Worm (Caenorhabditis elegans) whole organism, young adult: ENCODE data around the gene nas-25.

Experiments used
- B0035.1 ChIP-seq: sonication (generic microtip); optimal IDR thresholded peaks from 2 replicates; lab custom pipeline; 2016; ENCODE audit warnings: missing genetic modification characterization, mild to moderate bottlenecking, missing compliant biosample characterization, missing genotype, missing genetic modification reagents
- B0336.3 ChIP-seq: fragments of 200-800 bp; sonication (Bioruptor generic); IDR thresholded peaks from 2 replicates; pipeline ENCODE4 v1.3.6; 2022; ENCODE audit warnings: missing genetic modification characterization, missing compliant biosample characterization
- C17E4.6 ChIP-seq: fragments of 200-800 bp; sonication (Bioruptor generic); IDR thresholded peaks from 2 replicates; pipeline ENCODE4 v1.3.6; 2022; ENCODE audit warnings: missing genetic modification reagents, missing genetic modification characterization, missing compliant biosample characterization
- D2030.7 ChIP-seq: fragments of 200-800 bp; sonication (Bioruptor generic); IDR thresholded peaks from 2 replicates; pipeline ENCODE4 v1.3.6; 2022; ENCODE audit warnings: missing genetic modification reagents, missing genetic modification characterization, missing compliant biosample characterization
- F39B2.1 ChIP-seq: fragments of 200-800 bp; sonication (Bioruptor generic); IDR thresholded peaks from 2 replicates; pipeline ENCODE4 v1.3.6; 2022; ENCODE audit warnings: missing genetic modification reagents, missing genetic modification characterization, missing compliant biosample characterization
- F52B5.7 ChIP-seq: sonication (generic microtip); optimal IDR thresholded peaks from 2 replicates; lab custom pipeline; 2016; ENCODE audit warnings: mild to moderate bottlenecking, missing genetic modification characterization, missing compliant biosample characterization
- K11D2.4 ChIP-seq: fragments of 200-800 bp; sonication (Bioruptor generic); IDR thresholded peaks from 2 replicates; pipeline ENCODE4 v1.3.6; 2022; ENCODE audit warnings: missing genetic modification reagents, missing genetic modification characterization, missing compliant biosample characterization
- T26A5.8 ChIP-seq: sonication (generic microtip); optimal IDR thresholded peaks from 2 replicates; lab custom pipeline; 2016; ENCODE audit warnings: missing genetic modification characterization, missing compliant biosample characterization
- Y53F4B.3 ChIP-seq: fragments of 200-800 bp; sonication (Bioruptor generic); IDR thresholded peaks from 2 replicates; pipeline ENCODE4 v1.3.6; 2022; ENCODE audit warnings: missing genetic modification reagents, missing genetic modification characterization, missing compliant biosample characterization
- Y53G8AR.9 ChIP-seq: fragments of 200-800 bp; sonication (Bioruptor generic); conservative IDR thresholded peaks from 2 replicates; pipeline ENCODE4 v1.3.6; 2022; ENCODE audit warnings: missing genetic modification reagents, missing genetic modification characterization, missing compliant biosample characterization
- akir-1 ChIP-seq: fragments of 200-800 bp; sonication (Bioruptor generic); optimal IDR thresholded peaks from 2 replicates; lab custom pipeline; 2018; ENCODE audit warnings: mild to moderate bottlenecking, missing genetic modification characterization, moderate library complexity, missing compliant biosample characterization
- ama-1 ChIP-seq, 3 experiments: fragments of 150-350 bp in 1 of 3; sonication (generic microtip) in 2 of 3; optimal IDR thresholded peaks; 2 replicates each; lab custom pipeline; 2014 to 2018; ENCODE audit warnings: missing biosample characterization in 2 of 3, missing genetic modification characterization in 2 of 3, missing genetic modification reagents in 2 of 3
- aptf-2 ChIP-seq: fragments of 200-800 bp; sonication (Bioruptor generic); conservative IDR thresholded peaks from 2 replicates; pipeline ENCODE4 v1.3.6; 2022; ENCODE audit warnings: missing genetic modification reagents, missing genetic modification characterization, missing compliant biosample characterization
- bed-2 ChIP-seq: fragments of 200-800 bp; sonication (Bioruptor generic); IDR thresholded peaks from 2 replicates; pipeline ENCODE4 v1.3.6; 2022; ENCODE audit warnings: missing genetic modification reagents, missing genetic modification characterization, missing compliant biosample characterization
- ccch-3 ChIP-seq: fragments of 200-800 bp; sonication (Bioruptor generic); optimal IDR thresholded peaks from 2 replicates; lab custom pipeline; 2018; ENCODE audit warnings: mild to moderate bottlenecking, missing genetic modification characterization, missing compliant biosample characterization
- cebp-1 ChIP-seq, 2 experiments: fragments of 200-800 bp in 1 of 2; sonication (Bioruptor generic) in 1 of 2; sonication (generic microtip) in 1 of 2; IDR thresholded peaks in 1 of 2; optimal IDR thresholded peaks in 1 of 2; 2 replicates each; pipeline versions ENCODE4 v1.3.6 to Lab custom; 2017 to 2022; ENCODE audit warnings: missing compliant biosample characterization in 2 of 2, missing genetic modification characterization in 2 of 2, mild to moderate bottlenecking in 1 of 2, missing genetic modification reagents in 1 of 2, moderate library complexity in 1 of 2
- ceh-27 ChIP-seq: fragments of 200-800 bp; sonication (Bioruptor generic); optimal IDR thresholded peaks from 2 replicates; lab custom pipeline; 2018; ENCODE audit warnings: mild to moderate bottlenecking, missing genetic modification characterization, moderate library complexity, missing compliant biosample characterization
- ceh-58 ChIP-seq: fragments of 200-800 bp; sonication (Bioruptor generic); IDR thresholded peaks from 2 replicates; pipeline ENCODE4 v1.3.6; 2022; ENCODE audit warnings: missing genetic modification characterization, missing compliant biosample characterization
- ceh-91 ChIP-seq: fragments of 200-800 bp; sonication (Bioruptor generic); IDR thresholded peaks from 2 replicates; pipeline ENCODE4 v1.3.6; 2022; ENCODE audit warnings: missing genetic modification reagents, missing genetic modification characterization, missing compliant biosample characterization
- chd-7 ChIP-seq: sonication (generic microtip); optimal IDR thresholded peaks from 2 replicates; lab custom pipeline; 2016; ENCODE audit warnings: mild to moderate bottlenecking, missing genetic modification characterization, moderate library complexity, missing compliant biosample characterization
- dox-1 ChIP-seq: fragments of 200-800 bp; sonication (Bioruptor generic); IDR thresholded peaks from 2 replicates; pipeline ENCODE4 v1.3.6; 2022; ENCODE audit warnings: missing genetic modification reagents, missing genetic modification characterization, missing compliant biosample characterization
- dpff-1 ChIP-seq: sonication (generic microtip); optimal IDR thresholded peaks from 2 replicates; lab custom pipeline; 2017; ENCODE audit warnings: mild to moderate bottlenecking, missing genetic modification characterization, missing compliant biosample characterization
- efl-1 ChIP-seq: fragments of 150-350 bp; optimal IDR thresholded peaks from 2 replicates; lab custom pipeline; 2014; ENCODE audit warnings: missing biosample characterization, missing genetic modification reagents, missing genetic modification characterization
- egrh-3 ChIP-seq: fragments of 200-800 bp; sonication (Bioruptor generic); IDR thresholded peaks from 2 replicates; pipeline ENCODE4 v1.3.6; 2022; ENCODE audit warnings: missing genetic modification reagents, missing genetic modification characterization, missing compliant biosample characterization
- gei-17 ChIP-seq: fragments of 200-800 bp; sonication (Bioruptor generic); optimal IDR thresholded peaks from 2 replicates; lab custom pipeline; 2018; ENCODE audit warnings: mild to moderate bottlenecking, missing genetic modification characterization, missing compliant biosample characterization
- him-1 ChIP-seq: sonication (generic microtip); optimal IDR thresholded peaks from 2 replicates; lab custom pipeline; 2016; ENCODE audit warnings: missing genotype, missing genetic modification reagents, missing genetic modification characterization, missing compliant biosample characterization
- hmg-1.2 ChIP-seq: fragments of 200-800 bp; sonication (Bioruptor generic); IDR thresholded peaks from 2 replicates; pipeline ENCODE4 v1.3.6; 2022; ENCODE audit warnings: missing genetic modification reagents, missing genetic modification characterization, missing compliant biosample characterization
- hsf-1 ChIP-seq: fragments of 200-800 bp; sonication (Bioruptor generic); IDR thresholded peaks from 2 replicates; pipeline ENCODE4 v1.3.6; 2022; ENCODE audit warnings: missing genetic modification reagents, missing genetic modification characterization, missing compliant biosample characterization
- lag-1 ChIP-seq: fragments of 200-800 bp; sonication (Bioruptor generic); IDR thresholded peaks from 2 replicates; pipeline ENCODE4 v1.3.6; 2022; ENCODE audit warnings: missing genetic modification reagents, missing genetic modification characterization, missing compliant biosample characterization
- let-607 ChIP-seq, 2 experiments: fragments of 200-800 bp in 1 of 2; sonication (Bioruptor generic) in 1 of 2; sonication (generic microtip) in 1 of 2; optimal IDR thresholded peaks; 2 replicates each; lab custom pipeline; 2016 to 2018; ENCODE audit warnings: mild to moderate bottlenecking in 2 of 2, missing compliant biosample characterization in 2 of 2, missing genetic modification characterization in 2 of 2, moderate library complexity in 2 of 2, missing genotype in 1 of 2
- lin-35 ChIP-seq, 3 experiments: fragments of 150-350 bp in 2 of 3; sonication (generic microtip) in 1 of 3; optimal IDR thresholded peaks; 2 replicates each; lab custom pipeline; 2014 to 2018; ENCODE audit warnings: missing biosample characterization in 3 of 3, missing genetic modification characterization in 3 of 3, missing genetic modification reagents in 3 of 3
- lsl-1 ChIP-seq: fragments of 200-800 bp; sonication (Bioruptor generic); optimal IDR thresholded peaks from 2 replicates; lab custom pipeline; 2018; ENCODE audit warnings: mild to moderate bottlenecking, missing genetic modification characterization, moderate library complexity, missing compliant biosample characterization
- madf-10 ChIP-seq: sonication (generic microtip); optimal IDR thresholded peaks from 2 replicates; lab custom pipeline; 2016; ENCODE audit warnings: mild to moderate bottlenecking, missing genetic modification characterization, missing compliant biosample characterization
- madf-8 ChIP-seq: fragments of 200-800 bp; sonication (Bioruptor generic); conservative IDR thresholded peaks from 2 replicates; pipeline ENCODE4 v1.3.6; 2022; ENCODE audit warnings: missing genetic modification reagents, missing genetic modification characterization, missing compliant biosample characterization
- mxl-1 ChIP-seq: sonication (generic microtip); optimal IDR thresholded peaks from 2 replicates; lab custom pipeline; 2016; ENCODE audit warnings: missing genetic modification characterization, missing compliant biosample characterization
- nhr-179 ChIP-seq: sonication (generic microtip); optimal IDR thresholded peaks from 2 replicates; lab custom pipeline; 2016; ENCODE audit warnings: mild to moderate bottlenecking, missing genetic modification characterization, missing compliant biosample characterization
- nhr-27 ChIP-seq: fragments of 200-800 bp; sonication (Bioruptor generic); optimal IDR thresholded peaks from 2 replicates; lab custom pipeline; 2018; ENCODE audit warnings: mild to moderate bottlenecking, missing genetic modification characterization, moderate library complexity, missing compliant biosample characterization
- nhr-90 ChIP-seq: sonication (generic microtip); optimal IDR thresholded peaks from 2 replicates; lab custom pipeline; 2016; ENCODE audit warnings: missing genotype, mild to moderate bottlenecking, missing genetic modification characterization, missing compliant biosample characterization
- pha-4 ChIP-seq: fragments of 150-350 bp; sonication (generic microtip); optimal IDR thresholded peaks from 2 replicates; lab custom pipeline; 2014; ENCODE audit warnings: missing biosample characterization, missing genetic modification reagents, missing genetic modification characterization
- rcor-1 ChIP-seq: fragments of 200-800 bp; sonication (Bioruptor generic); IDR thresholded peaks from 2 replicates; pipeline ENCODE4 v1.3.6; 2022; ENCODE audit warnings: missing genetic modification reagents, missing genetic modification characterization, missing compliant biosample characterization
- repo-1 ChIP-seq: sonication (generic microtip); optimal IDR thresholded peaks from 2 replicates; lab custom pipeline; 2017; ENCODE audit warnings: mild to moderate bottlenecking, missing genetic modification characterization, missing compliant biosample characterization
- sdz-38 ChIP-seq: sonication (generic microtip); optimal IDR thresholded peaks from 2 replicates; lab custom pipeline; 2016; ENCODE audit warnings: missing genotype, missing genetic modification characterization, missing compliant biosample characterization
- snpc-1.3 ChIP-seq: sonication (generic microtip); optimal IDR thresholded peaks from 2 replicates; lab custom pipeline; 2017; ENCODE audit warnings: missing genetic modification characterization, mild to moderate bottlenecking, missing compliant biosample characterization, antibody characterized with exemption, moderate library complexity, missing genotype, missing genetic modification reagents; ENCODE audit not compliant: insufficient read depth
- somi-1 ChIP-seq: fragments of 200-800 bp; sonication (Bioruptor generic); optimal IDR thresholded peaks from 2 replicates; lab custom pipeline; 2018; ENCODE audit warnings: mild to moderate bottlenecking, missing genetic modification characterization, missing compliant biosample characterization
- tbp1 ChIP-seq: fragments of 200-800 bp; sonication (Bioruptor generic); optimal IDR thresholded peaks from 2 replicates; lab custom pipeline; 2018; ENCODE audit warnings: mild to moderate bottlenecking, missing genetic modification characterization, missing compliant biosample characterization
- tlf-1 ChIP-seq: fragments of 200-800 bp; sonication (Bioruptor generic); optimal IDR thresholded peaks from 2 replicates; lab custom pipeline; 2018; ENCODE audit warnings: mild to moderate bottlenecking, missing genetic modification characterization, missing compliant biosample characterization
- zfh-2 ChIP-seq: fragments of 200-800 bp; sonication (Bioruptor generic); conservative IDR thresholded peaks from 2 replicates; pipeline ENCODE4 v1.3.6; 2022; ENCODE audit warnings: missing genetic modification reagents, missing genetic modification characterization, missing compliant biosample characterization
- ztf-26 ChIP-seq: sonication (generic microtip); optimal IDR thresholded peaks from 2 replicates; lab custom pipeline; 2017; ENCODE audit warnings: missing genetic modification characterization, missing compliant biosample characterization

Gene nas-25

ce11 chrII:8787376-8787775 is 38.5 kb upstream of the nas-25 start (continued):
- peak; percentile 81 for TF ChIP-seq let-607 (tag; optimal IDR thresholded peaks at IDR 0.05; lab: Kevin White, UChicago)
- TF ChIP-seq hmg-1.2, result peak; percentile 92
- peak; percentile 86 for TF ChIP-seq C17E4.6 (GFP tag; lab: Robert Waterston, UW)
- no peak for TF ChIP-seq hsf-1 (GFP tag; lab: Robert Waterston, UW)
- TF ChIP-seq repo-1, result peak; percentile 51
- no peak for TF ChIP-seq aptf-2 (GFP tag; lab: Robert Waterston, UW)
- no peak for TF ChIP-seq dpff-1
- peak; percentile 62 for TF ChIP-seq tbp1
- TF ChIP-seq bed-2 (GFP tag; lab: Robert Waterston, UW), result no peak
- TF ChIP-seq nhr-90 (tag; lab: Kevin White, UChicago), result peak; percentile 14
- TF ChIP-seq akir-1 (GFP tag; lab: Kevin White, UChicago), result no peak
- TF ChIP-seq efl-1, result no peak
- TF ChIP-seq rcor-1 (GFP tag; lab: Robert Waterston, UW), result peak; percentile 55; the same call in 1 of the 2 replicates
- TF ChIP-seq B0336.3 (GFP tag; lab: Robert Waterston, UW), result peak; percentile 86
- TF ChIP-seq tlf-1 (GFP tag; lab: Kevin White, UChicago), result peak; percentile 53
- TF ChIP-seq ccch-3, result no peak
- no peak for TF ChIP-seq sdz-38 (tag; lab: Kevin White, UChicago)
- peak; percentile 53 for TF ChIP-seq gei-17 (GFP tag; lab: Kevin White, UChicago)
- peak; percentile 44 for TF ChIP-seq ztf-26 (tag; lab: Kevin White, UChicago)
- peak; percentile 63 for TF ChIP-seq dox-1
- no peak for TF ChIP-seq him-1 (tag; lab: Kevin White, UChicago)
- TF ChIP-seq somi-1 (GFP tag; lab: Kevin White, UChicago), result peak; percentile 74
- TF ChIP-seq F39B2.1, result no peak
- no peak for TF ChIP-seq lsl-1 (GFP tag; lab: Kevin White, UChicago)
- TF ChIP-seq pha-4, result peak; percentile 98
- TF ChIP-seq D2030.7, result no peak
- TF ChIP-seq Y53F4B.3, result no peak
- peak in 1 of 3 experiments; percentile 72 for TF ChIP-seq lin-35 (GFP tag; optimal IDR thresholded peaks at IDR 0.05; lab: Kevin White, UChicago)
- no peak for TF ChIP-seq ceh-58 (GFP tag; lab: Robert Waterston, UW)
- peak; percentile 81 for TF ChIP-seq madf-10 (tag; lab: Kevin White, UChicago)
- TF ChIP-seq mxl-1 (tag; lab: Kevin White, UChicago), result no peak
- peak; percentile 60 for TF ChIP-seq cebp-1 (GFP tag; IDR thresholded peaks at IDR 0.05; lab: Robert Waterston, UW)
- TF ChIP-seq cebp-1 (tag; optimal IDR thresholded peaks at IDR 0.05; lab: Kevin White, UChicago), result peak; percentile 87
- no peak for TF ChIP-seq nhr-27 (tag; lab: Kevin White, UChicago)
- TF ChIP-seq ceh-27 (GFP tag; lab: Kevin White, UChicago), result peak; percentile 94
- peak; percentile 75 for TF ChIP-seq K11D2.4
- TF ChIP-seq F52B5.7 (tag; lab: Kevin White, UChicago), result no peak
- peak; percentile 29 for TF ChIP-seq ama-1 (optimal IDR thresholded peaks at IDR 0.05; lab: Kevin White, UChicago)
- no peak for TF ChIP-seq ama-1 (GFP tag; optimal IDR thresholded peaks at IDR 0.05; lab: Kevin White, UChicago)
- TF ChIP-seq B0035.1, result no peak
- TF ChIP-seq chd-7 (tag; lab: Kevin White, UChicago), result peak; percentile 72
- no peak for TF ChIP-seq nhr-179 (tag; lab: Kevin White, UChicago)
- TF ChIP-seq madf-8, result no peak
- no peak for TF ChIP-seq snpc-1.3
- TF ChIP-seq Y53G8AR.9 (GFP tag; lab: Robert Waterston, UW), result peak; percentile 66
- no peak for TF ChIP-seq egrh-3 (GFP tag; lab: Robert Waterston, UW)
- no peak for TF ChIP-seq ceh-91 (GFP tag; lab: Robert Waterston, UW)
- TF ChIP-seq lag-1 (GFP tag; lab: Robert Waterston, UW), result no peak
- 0 out of 2 replicates have a peak, but pooled peaks have one; percentile 6 for TF ChIP-seq zfh-2 (GFP tag; lab: Robert Waterston, UW)
- TF ChIP-seq T26A5.8 (tag; lab: Kevin White, UChicago), result no peak
